Worm (Caenorhabditis elegans) whole organism, late embryonic: Measurements from ENCODE around the gene C14A4.8.

Experiments used
- C08G9.2 ChIP-seq: sonication (generic microtip); optimal IDR thresholded peaks from 2 replicates; lab custom pipeline; 2016; ENCODE audit warnings: mild to moderate bottlenecking, missing genetic modification characterization, moderate library complexity, missing compliant biosample characterization
- C38D4.7 ChIP-seq: fragments of 200-800 bp; sonication (Bioruptor generic); optimal IDR thresholded peaks from 2 replicates; lab custom pipeline; 2018; ENCODE audit warnings: mild to moderate bottlenecking, missing genetic modification characterization, moderate library complexity, missing compliant biosample characterization
- F13H6.1 ChIP-seq: sonication (generic microtip); optimal IDR thresholded peaks from 2 replicates; lab custom pipeline; 2016; ENCODE audit warnings: missing genetic modification characterization, missing compliant biosample characterization
- Y22D7AL.16 ChIP-seq: sonication (generic microtip); optimal IDR thresholded peaks from 2 replicates; lab custom pipeline; 2016; ENCODE audit warnings: missing genetic modification characterization, missing compliant biosample characterization
- ama-1 ChIP-seq: fragments of 150-350 bp; optimal IDR thresholded peaks from 2 replicates; lab custom pipeline; 2014
- ceh-19 ChIP-seq: fragments of 200-800 bp; sonication (Bioruptor generic); optimal IDR thresholded peaks from 2 replicates; lab custom pipeline; 2018; ENCODE audit warnings: mild to moderate bottlenecking, missing genetic modification characterization, missing compliant biosample characterization
- ceh-22 ChIP-seq: sonication (generic microtip); optimal IDR thresholded peaks from 2 replicates; lab custom pipeline; 2017; ENCODE audit warnings: missing biosample characterization, missing genetic modification characterization
- ceh-24 ChIP-seq: sonication (generic microtip); optimal IDR thresholded peaks from 2 replicates; lab custom pipeline; 2016; ENCODE audit warnings: mild to moderate bottlenecking, missing genetic modification characterization, missing compliant biosample characterization
- ceh-30 ChIP-seq: fragments of 150-350 bp; optimal IDR thresholded peaks from 2 replicates; lab custom pipeline; 2014; ENCODE audit warnings: missing biosample characterization, missing genetic modification characterization
- ceh-31 ChIP-seq: sonication (generic microtip); optimal IDR thresholded peaks from 2 replicates; lab custom pipeline; 2016; ENCODE audit warnings: missing genetic modification characterization, missing compliant biosample characterization
- ceh-34 ChIP-seq: sonication (generic microtip); optimal IDR thresholded peaks from 2 replicates; lab custom pipeline; 2016; ENCODE audit warnings: mild to moderate bottlenecking, missing genetic modification characterization, missing compliant biosample characterization
- ceh-45 ChIP-seq: fragments of 200-800 bp; sonication (Bioruptor generic); IDR thresholded peaks from 2 replicates; pipeline ENCODE4 v1.3.6; 2022; ENCODE audit warnings: missing genetic modification reagents, missing genetic modification characterization, missing compliant biosample characterization
- ceh-48 ChIP-seq: sonication (generic microtip); optimal IDR thresholded peaks from 2 replicates; lab custom pipeline; 2016; ENCODE audit warnings: missing genetic modification characterization, inconsistent platforms, missing compliant biosample characterization
- ceh-6 ChIP-seq: fragments of 200-800 bp; sonication (Bioruptor generic); optimal IDR thresholded peaks from 2 replicates; lab custom pipeline; 2018; ENCODE audit warnings: mild to moderate bottlenecking, missing genetic modification characterization, missing compliant biosample characterization
- che-1 ChIP-seq: sonication (generic microtip); optimal IDR thresholded peaks from 2 replicates; lab custom pipeline; 2016; ENCODE audit warnings: mild to moderate bottlenecking, missing genetic modification characterization, missing compliant biosample characterization
- elt-4 ChIP-seq: sonication (generic microtip); optimal IDR thresholded peaks from 2 replicates; lab custom pipeline; 2016; ENCODE audit warnings: missing genetic modification characterization, missing compliant biosample characterization
- fax-1 ChIP-seq: sonication (generic microtip); optimal IDR thresholded peaks from 2 replicates; lab custom pipeline; 2016; ENCODE audit warnings: missing genotype, missing genetic modification characterization, missing compliant biosample characterization
- madf-2 ChIP-seq: sonication (generic microtip); optimal IDR thresholded peaks from 2 replicates; lab custom pipeline; 2017; ENCODE audit warnings: missing genetic modification characterization, missing compliant biosample characterization
- mec-3 ChIP-seq: sonication (generic microtip); optimal IDR thresholded peaks from 2 replicates; lab custom pipeline; 2016; ENCODE audit warnings: borderline replicate concordance, missing genetic modification characterization, missing compliant biosample characterization
- nhr-11 ChIP-seq: fragments of 150-350 bp; optimal IDR thresholded peaks from 2 replicates; lab custom pipeline; 2014; ENCODE audit warnings: missing biosample characterization, missing genetic modification characterization
- nhr-232 ChIP-seq: sonication (generic microtip); optimal IDR thresholded peaks from 2 replicates; lab custom pipeline; 2016; ENCODE audit warnings: missing genetic modification characterization, missing compliant biosample characterization
- npax-4 ChIP-seq: sonication (generic microtip); optimal IDR thresholded peaks from 2 replicates; lab custom pipeline; 2016; ENCODE audit warnings: missing genetic modification characterization, missing compliant biosample characterization
- odd-2 ChIP-seq: sonication (generic microtip); optimal IDR thresholded peaks from 2 replicates; lab custom pipeline; 2017; ENCODE audit warnings: antibody characterized with exemption, mild to moderate bottlenecking, missing genetic modification characterization, missing compliant biosample characterization
- pag-3 ChIP-seq: sonication (generic microtip); optimal IDR thresholded peaks from 2 replicates; lab custom pipeline; 2016; ENCODE audit warnings: missing compliant biosample characterization, missing genetic modification characterization, borderline replicate concordance
- pqm-1 ChIP-seq: sonication (generic microtip); optimal IDR thresholded peaks from 2 replicates; lab custom pipeline; 2016; ENCODE audit warnings: missing genetic modification characterization, missing compliant biosample characterization
- pros-1 ChIP-seq: fragments of 150-350 bp; optimal IDR thresholded peaks from 2 replicates; lab custom pipeline; 2014; ENCODE audit warnings: missing biosample characterization, missing genetic modification reagents, missing genetic modification characterization
- rnt-1 ChIP-seq: sonication (generic microtip); optimal IDR thresholded peaks from 2 replicates; lab custom pipeline; 2016; ENCODE audit warnings: missing genetic modification characterization, missing compliant biosample characterization
- sdc-2 ChIP-seq: sonication (generic microtip); optimal IDR thresholded peaks from 2 replicates; lab custom pipeline; 2016; ENCODE audit warnings: missing genotype, missing genetic modification characterization, missing compliant biosample characterization
- sox-2 ChIP-seq: fragments of 200-800 bp; sonication (Bioruptor generic); IDR thresholded peaks from 2 replicates; pipeline ENCODE4 v1.3.6; 2022; ENCODE audit warnings: missing genetic modification reagents, missing genetic modification characterization, missing compliant biosample characterization
- syd-9 ChIP-seq: sonication (generic microtip); optimal IDR thresholded peaks from 2 replicates; lab custom pipeline; 2016; ENCODE audit warnings: mild to moderate bottlenecking, missing genetic modification characterization, moderate library complexity, missing compliant biosample characterization
- ttx-3 ChIP-seq: sonication (generic microtip); optimal IDR thresholded peaks from 2 replicates; lab custom pipeline; 2016; ENCODE audit warnings: missing genetic modification reagents, missing genetic modification characterization, missing compliant biosample characterization
- unc-3 ChIP-seq, 2 experiments: fragments of 200-800 bp in 1 of 2; sonication (Bioruptor generic) in 1 of 2; sonication (generic microtip) in 1 of 2; conservative IDR thresholded peaks in 1 of 2; optimal IDR thresholded peaks in 1 of 2; 2 replicates each; pipeline versions ENCODE4 v1.3.6 to Lab custom; 2016 to 2022; ENCODE audit warnings: missing compliant biosample characterization in 2 of 2, missing genetic modification characterization in 2 of 2, missing genetic modification reagents in 1 of 2
- unc-42 ChIP-seq: sonication (generic microtip); optimal IDR thresholded peaks from 2 replicates; lab custom pipeline; 2016; ENCODE audit warnings: missing genotype, missing genetic modification characterization, missing compliant biosample characterization
- unc-55 ChIP-seq: sonication (generic microtip); optimal IDR thresholded peaks from 2 replicates; lab custom pipeline; 2017; ENCODE audit warnings: missing biosample characterization, missing genetic modification reagents, missing genetic modification characterization
- unc-86 ChIP-seq: sonication (generic microtip); optimal IDR thresholded peaks from 2 replicates; lab custom pipeline; 2016; ENCODE audit warnings: missing genetic modification characterization, missing compliant biosample characterization
- zip-5 ChIP-seq: sonication (generic microtip); optimal IDR thresholded peaks from 2 replicates; lab custom pipeline; 2016; ENCODE audit warnings: missing genetic modification characterization, missing compliant biosample characterization

C14A4.8 gene

ce11 chrII:10592452-10592851 is 5.5 kb downstream of the C14A4.8 start, which contains the start of gene crn-5:
Gene crn-5 (plus strand): TSS chrII:10592752.
- TF ChIP-seq C08G9.2 (tag; lab: Kevin White, UChicago), result no peak
- no peak for TF ChIP-seq syd-9 (tag; lab: Kevin White, UChicago)
- TF ChIP-seq che-1 (tag; lab: Kevin White, UChicago), result no peak
- no peak for TF ChIP-seq pag-3 (tag; lab: Kevin White, UChicago)
- TF ChIP-seq Y22D7AL.16, result no peak
- no peak for TF ChIP-seq ceh-22 (tag; lab: Kevin White, UChicago)
- no peak for TF ChIP-seq ceh-34
- no peak for TF ChIP-seq unc-86 (tag; lab: Kevin White, UChicago)
- no peak for TF ChIP-seq ceh-24 (tag; lab: Kevin White, UChicago)
- no peak for TF ChIP-seq ceh-19 (GFP tag; lab: Kevin White, UChicago)
- no peak for TF ChIP-seq ceh-6 (GFP tag; lab: Kevin White, UChicago)
- TF ChIP-seq pros-1 (tag; lab: Kevin White, UChicago), result no peak

ce11 chrII:10587742-10588141 is 10.2 kb downstream of the C14A4.8 start, which contains the start of gene crn-3:
Gene crn-3 (plus strand): TSS chrII:10588042.
- TF ChIP-seq ceh-45, result no peak
- TF ChIP-seq pros-1 (tag; lab: Kevin White, UChicago), result no peak
- no peak for TF ChIP-seq pqm-1
- TF ChIP-seq pag-3 (tag; lab: Kevin White, UChicago), result no peak
- TF ChIP-seq mec-3 (tag; lab: Kevin White, UChicago), result no peak
- TF ChIP-seq ceh-30 (tag; lab: Kevin White, UChicago), result no peak
- no peak for TF ChIP-seq C08G9.2 (tag; lab: Kevin White, UChicago)
- TF ChIP-seq unc-42 (tag; lab: Kevin White, UChicago), result no peak
- no peak for TF ChIP-seq sdc-2 (tag; lab: Kevin White, UChicago)
- no peak for TF ChIP-seq ceh-31 (tag; lab: Kevin White, UChicago)
- no peak for TF ChIP-seq ttx-3 (tag; lab: Kevin White, UChicago)
- no peak for TF ChIP-seq che-1 (tag; lab: Kevin White, UChicago)

- no peak for TF ChIP-seq ceh-30 (tag; lab: Kevin White, UChicago)
- TF ChIP-seq sox-2, result no peak
- TF ChIP-seq ama-1 (lab: Kevin White, UChicago), result no peak
- TF ChIP-seq ceh-22 (tag; lab: Kevin White, UChicago), result no peak
- no peak for TF ChIP-seq syd-9 (tag; lab: Kevin White, UChicago)
- TF ChIP-seq nhr-232 (tag; lab: Kevin White, UChicago), result no peak
- no peak for TF ChIP-seq pros-1 (tag; lab: Kevin White, UChicago)
- no peak for TF ChIP-seq zip-5 (tag; lab: Kevin White, UChicago)
- TF ChIP-seq C08G9.2 (tag; lab: Kevin White, UChicago), result no peak
- TF ChIP-seq elt-4 (tag; lab: Kevin White, UChicago), result no peak
- TF ChIP-seq unc-55 (GFP tag; lab: Kevin White, UChicago), result no peak
- no peak for TF ChIP-seq C38D4.7 (GFP tag; lab: Kevin White, UChicago)
- TF ChIP-seq fax-1, result no peak
- no peak for TF ChIP-seq unc-3 (GFP tag; conservative IDR thresholded peaks at IDR 0.05; lab: Robert Waterston, UW)
- no peak for TF ChIP-seq unc-3 (tag; optimal IDR thresholded peaks at IDR 0.05; lab: Kevin White, UChicago)
Observed at ce11 chrII:10584036-10584435, 13.9 kb downstream of the C14A4.8 start, which contains the start of gene algn-9. Gene algn-9 (plus strand): TSS chrII:10584336.

- TF ChIP-seq rnt-1 (tag; lab: Kevin White, UChicago) (no peak), ttx-3 (tag; lab: Kevin White, UChicago) (no peak), ceh-31 (tag; lab: Kevin White, UChicago) (no peak), F13H6.1 (tag; lab: Kevin White, UChicago) (no peak), sox-2 (no peak), nhr-232 (tag; lab: Kevin White, UChicago) (no peak), nhr-11 (no peak), elt-4 (tag; lab: Kevin White, UChicago) (no peak), odd-2 (tag; lab: Kevin White, UChicago) (no peak), madf-2 (tag; lab: Kevin White, UChicago) (no peak), npax-4 (tag; lab: Kevin White, UChicago) (no peak), ceh-24 (tag; lab: Kevin White, UChicago) (no peak), zip-5 (tag; lab: Kevin White, UChicago) (no peak), C38D4.7 (GFP tag; lab: Kevin White, UChicago) (no peak), ceh-48 (tag; lab: Kevin White, UChicago) (no peak)
Observed at ce11 chrII:10582318-10582717, 15.6 kb downstream of the C14A4.8 start, which contains the start of gene mrps-22. Gene mrps-22 (plus strand): TSS chrII:10582618.
